Worm (Caenorhabditis elegans): ENCODE measurements around the gene sre-38.

DNA sequence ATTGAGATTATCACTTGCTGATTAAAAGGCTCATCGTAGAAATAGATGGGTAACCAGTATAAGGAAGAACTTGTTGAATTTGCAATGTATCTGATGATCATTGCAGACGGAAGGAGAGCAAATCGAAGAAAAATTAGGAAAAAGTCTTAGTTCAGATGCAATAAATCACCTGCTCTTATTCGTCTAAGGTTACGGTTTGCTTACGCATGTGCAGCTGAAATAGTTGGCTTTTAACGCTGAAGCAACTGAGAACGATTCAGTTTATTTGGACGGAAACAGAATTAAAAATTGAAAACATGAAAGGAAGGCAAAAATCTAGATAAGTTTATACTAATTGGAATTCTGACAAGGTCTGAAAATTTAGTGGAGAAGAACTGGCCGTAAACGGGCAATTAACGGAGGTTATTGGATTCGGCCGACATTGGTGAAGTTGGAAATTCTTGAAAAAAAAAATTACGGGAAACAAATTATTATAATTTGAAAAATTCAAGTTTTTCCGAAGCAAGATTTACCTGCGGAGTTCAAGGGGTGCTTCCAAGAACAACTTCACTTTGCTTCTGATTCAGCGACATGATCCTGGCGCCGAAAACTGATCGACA lies 4.5 kb upstream of the sre-38 start, which contains the start of the genes sre-35 and sre-33:
- TF ChIP-seq sem-4 (tag; optimal IDR thresholded peaks at IDR 0.05) (no peak), ceh-16 (tag; optimal IDR thresholded peaks at IDR 0.05) (no peak), lin-13 (GFP tag; optimal IDR thresholded peaks at IDR 0.05) (no peak), ZK546.5 (tag; optimal IDR thresholded peaks at IDR 0.05) (no peak), blmp-1 (tag; optimal IDR thresholded peaks at IDR 0.05; ENCODE audit: insufficient read depth) (no peak), nhr-21 (tag; optimal IDR thresholded peaks at IDR 0.05) (no peak), snpc-4 (tag; optimal IDR thresholded peaks at IDR 0.05) (no peak), nhr-12 (tag; optimal IDR thresholded peaks at IDR 0.05) (no peak), zag-1 (tag; optimal IDR thresholded peaks at IDR 0.05) (no peak), unc-62 (GFP tag; optimal IDR thresholded peaks at IDR 0.05) (no peak), nhr-10 (tag; optimal IDR thresholded peaks at IDR 0.05) (no peak), sma-3 (GFP tag; optimal IDR thresholded peaks at IDR 0.05) (no peak), lsy-2 (tag; optimal IDR thresholded peaks at IDR 0.05) (no peak)

Measured in whole organism, L2 larva.